Worm (Caenorhabditis elegans): ENCODE data around the gene srg-22.

DNA sequence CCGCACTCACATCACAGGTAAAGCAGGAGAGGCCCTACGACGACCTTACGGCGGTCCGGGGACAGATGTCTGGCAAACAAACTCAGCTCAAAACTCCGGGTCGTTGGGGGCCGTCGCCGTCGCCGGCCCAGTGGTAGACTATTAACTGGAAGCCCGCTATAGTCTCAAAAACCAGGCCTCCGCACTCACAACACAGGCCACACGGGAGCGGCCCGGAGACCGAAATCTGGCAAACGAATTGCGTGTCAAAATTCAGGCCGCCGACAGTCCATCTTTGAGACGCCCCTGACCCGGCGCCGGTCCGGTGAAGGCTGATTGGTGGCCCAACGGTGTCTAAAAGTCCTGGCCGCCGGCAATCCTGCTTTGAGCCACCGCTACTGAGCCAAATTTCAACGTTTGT lies 47.8 kb downstream of the srg-22 start:
- TF ChIP-seq snpc-4 (tag; optimal IDR thresholded peaks at IDR 0.05) (no peak), jun-1 (tag; optimal IDR thresholded peaks at IDR 0.05) (no peak), F37D6.2 (tag; optimal IDR thresholded peaks at IDR 0.05) (no peak), pha-4 (GFP tag; IDR thresholded peaks at IDR 0.05) (no peak), pha-4 (tag; optimal IDR thresholded peaks at IDR 0.05) (no peak), mdl-1 (tag; optimal IDR thresholded peaks at IDR 0.05) (no peak), zag-1 (tag; optimal IDR thresholded peaks at IDR 0.05) (no peak), mxl-3 (GFP tag; optimal IDR thresholded peaks at IDR 0.05) (no peak), lin-13 (GFP tag; optimal IDR thresholded peaks at IDR 0.05) (no peak)
